Fruit fly (Drosophila melanogaster) whole organism, embryonic: ENCODE results near the gene fz.

Experiments
- Awh ChIP-seq: fragments of 200-800 bp; sonication (Bioruptor generic); IDR thresholded peaks from 2 replicates; pipeline ENCODE4, ENCODE4 v1.3.6; 2022; ENCODE audit warnings: missing biosample characterization, missing genetic modification characterization
- CG9609 ChIP-seq: fragments of 200-800 bp; sonication (Bioruptor generic); optimal IDR thresholded peaks from 3 replicates; lab custom pipeline; 2016; ENCODE audit warnings: missing biosample characterization, missing genetic modification characterization
- ems ChIP-seq: fragments of 200-800 bp; sonication (Bioruptor generic); optimal IDR thresholded peaks from 3 replicates; lab custom pipeline; 2016; ENCODE audit warnings: missing biosample characterization, missing genetic modification characterization
- slou ChIP-seq: fragments of 200-800 bp; sonication (Bioruptor generic); optimal IDR thresholded peaks from 3 replicates; lab custom pipeline; 2016; ENCODE audit warnings: missing biosample characterization, missing genetic modification characterization
- stc ChIP-seq: fragments of 200-800 bp; sonication (Bioruptor generic); IDR thresholded peaks from 2 replicates; pipeline ENCODE4 v1.3.6; 2022; ENCODE audit warnings: missing biosample characterization, missing genetic modification characterization

DNA sequence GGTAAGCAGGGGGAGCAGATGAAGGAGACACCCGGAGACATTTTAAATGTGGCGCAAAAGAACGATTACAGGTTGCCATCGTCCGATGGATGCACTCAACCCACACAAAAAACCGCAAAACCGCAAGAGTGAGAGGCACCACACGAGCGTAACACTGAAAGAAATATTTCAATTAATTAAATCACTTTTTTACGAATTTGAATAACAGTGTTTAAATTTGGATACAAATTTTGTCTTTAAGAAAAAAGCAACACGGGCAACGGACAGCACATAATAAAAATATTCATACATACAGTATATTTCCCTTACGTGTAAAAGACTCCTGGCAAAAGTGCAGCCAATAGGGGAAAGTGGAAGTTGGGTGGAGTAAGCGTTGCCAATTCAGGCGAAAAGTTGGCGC, 115.1 kb downstream of the fz start:
- TF ChIP-seq stc (GFP tag; lab: Robert Waterston, UW) = no peak
- no peak for TF ChIP-seq slou
- no peak for TF ChIP-seq Awh (GFP tag; lab: Robert Waterston, UW)
- no peak for TF ChIP-seq CG9609 (GFP tag; lab: Kevin White, UChicago)
- no peak for TF ChIP-seq ems
